Fruit fly (Drosophila melanogaster) whole organism, embryonic: ENCODE measurements around the gene Alp5.

Experiments
- Awh ChIP-seq: fragments of 200-800 bp; sonication (Bioruptor generic); IDR thresholded peaks from 2 replicates; pipeline ENCODE4, ENCODE4 v1.3.6; 2022; ENCODE audit warnings: missing biosample characterization, missing genetic modification characterization
- BEAF-32 ChIP-seq: fragments of 200-800 bp; sonication (Bioruptor generic); optimal IDR thresholded peaks from 3 replicates; lab custom pipeline; 2017; ENCODE audit warnings: missing biosample characterization, missing genetic modification characterization, mild to moderate bottlenecking, moderate library complexity, missing genetic modification reagents
- Bdp1 ChIP-seq: fragments of 200-800 bp; sonication (Bioruptor generic); optimal IDR thresholded peaks from 3 replicates; lab custom pipeline; 2016; ENCODE audit warnings: missing biosample characterization, missing genetic modification characterization
- C15 ChIP-seq: fragments of 200-800 bp; sonication (Bioruptor generic); IDR thresholded peaks from 3 replicates; pipeline ENCODE4 v1.3.6; 2022; ENCODE audit warnings: missing biosample characterization, missing genetic modification characterization
- CG10654 ChIP-seq: fragments of 200-800 bp; sonication (Bioruptor generic); optimal IDR thresholded peaks from 2 replicates; lab custom pipeline; 2016; ENCODE audit warnings: missing biosample characterization, missing genetic modification characterization
- CG11696 ChIP-seq: fragments of 200-800 bp; sonication (Bioruptor generic); IDR thresholded peaks from 2 replicates; pipeline ENCODE4 v1.3.6; 2022; ENCODE audit warnings: missing biosample characterization, missing genetic modification characterization
- CG13775 ChIP-seq: fragments of 200-800 bp; sonication (Bioruptor generic); optimal IDR thresholded peaks from 3 replicates; lab custom pipeline; 2017; ENCODE audit warnings: missing biosample characterization, mild to moderate bottlenecking, missing genetic modification characterization
- CG1792 ChIP-seq: fragments of 200-800 bp; sonication (Bioruptor generic); optimal IDR thresholded peaks from 2 replicates; lab custom pipeline; 2016; ENCODE audit warnings: missing biosample characterization, missing genetic modification characterization
- CG30020 ChIP-seq: fragments of 200-800 bp; optimal IDR thresholded peaks from 2 replicates; lab custom pipeline; 2019; ENCODE audit warnings: missing biosample characterization, mild to moderate bottlenecking, missing genetic modification characterization, moderate library complexity
- CG33557 ChIP-seq: fragments of 200-800 bp; sonication (Bioruptor generic); optimal IDR thresholded peaks from 2 replicates; lab custom pipeline; 2019; ENCODE audit warnings: missing biosample characterization, mild to moderate bottlenecking, missing genetic modification characterization, moderate library complexity
- CG3838 ChIP-seq: fragments of 200-800 bp; sonication (Bioruptor generic); optimal IDR thresholded peaks from 3 replicates; lab custom pipeline; 2016; ENCODE audit warnings: missing biosample characterization, missing genetic modification characterization
- CG42726 ChIP-seq: fragments of 200-800 bp; sonication (Bioruptor generic); IDR thresholded peaks from 2 replicates; pipeline ENCODE4 v1.3.6; 2022; ENCODE audit warnings: missing biosample characterization, missing genetic modification characterization; ENCODE audit not compliant: partially characterized antibody
- CG4424 ChIP-seq: fragments of 200-800 bp; sonication (Bioruptor generic); optimal IDR thresholded peaks from 3 replicates; lab custom pipeline; 2016; ENCODE audit warnings: missing biosample characterization, missing genetic modification characterization
- CG4617 ChIP-seq: fragments of 200-800 bp; sonication (Bioruptor generic); optimal IDR thresholded peaks from 3 replicates; lab custom pipeline; 2016; ENCODE audit warnings: missing biosample characterization, missing genetic modification characterization, borderline replicate concordance
- CG5180 ChIP-seq: fragments of 200-800 bp; sonication (Bioruptor generic); optimal IDR thresholded peaks from 3 replicates; lab custom pipeline; 2017; ENCODE audit warnings: missing biosample characterization, missing genetic modification characterization, mild to moderate bottlenecking, moderate library complexity, missing genetic modification reagents
- CG6175 ChIP-seq: fragments of 200-800 bp; sonication (Bioruptor generic); IDR thresholded peaks from 3 replicates; pipeline ENCODE4 v1.3.6; 2022; ENCODE audit warnings: missing biosample characterization, missing genetic modification characterization
- CG6654 ChIP-seq: fragments of 200-800 bp; sonication (Bioruptor generic); optimal IDR thresholded peaks from 2 replicates; lab custom pipeline; 2017; ENCODE audit warnings: missing biosample characterization, mild to moderate bottlenecking, missing genetic modification characterization
- CG6791 ChIP-seq: fragments of 200-800 bp; sonication (Bioruptor generic); IDR thresholded peaks from 3 replicates; pipeline ENCODE4 v1.3.6; 2022; ENCODE audit warnings: missing biosample characterization, missing genetic modification characterization; ENCODE audit not compliant: partially characterized antibody
- CG9215 ChIP-seq: fragments of 200-800 bp; sonication (Bioruptor generic); IDR thresholded peaks from 2 replicates; pipeline ENCODE4 v1.3.6; 2022; ENCODE audit warnings: missing biosample characterization, missing genetic modification characterization
- CG9876 ChIP-seq: fragments of 200-800 bp; sonication (Bioruptor generic); optimal IDR thresholded peaks from 2 replicates; lab custom pipeline; 2016; ENCODE audit warnings: missing biosample characterization, missing genetic modification characterization
- CHES-1-like ChIP-seq: fragments of 200-800 bp; sonication (Bioruptor generic); optimal IDR thresholded peaks from 2 replicates; lab custom pipeline; 2016; ENCODE audit warnings: missing biosample characterization, missing genetic modification characterization
- CTCF ChIP-seq: fragments of 200-800 bp; sonication (Bioruptor generic); optimal IDR thresholded peaks from 2 replicates; lab custom pipeline; 2017; ENCODE audit warnings: missing biosample characterization, mild to moderate bottlenecking, missing genetic modification characterization, moderate library complexity
- Dbx ChIP-seq: fragments of 200-800 bp; sonication (Bioruptor generic); IDR thresholded peaks from 3 replicates; pipeline ENCODE4 v1.3.6; 2022; ENCODE audit warnings: missing biosample characterization, missing genetic modification characterization
- Dip2 ChIP-seq: fragments of 200-800 bp; sonication (Bioruptor generic); IDR thresholded peaks from 2 replicates; pipeline ENCODE4 v1.3.6; 2022; ENCODE audit warnings: missing biosample characterization, missing genetic modification characterization
- Doc2 ChIP-seq: fragments of 200-800 bp; sonication (Bioruptor generic); IDR thresholded peaks from 2 replicates; pipeline ENCODE4 v1.3.6; 2022; ENCODE audit warnings: missing biosample characterization, missing genetic modification characterization
- ERR ChIP-seq: fragments of 200-800 bp; sonication (Bioruptor generic); optimal IDR thresholded peaks from 2 replicates; lab custom pipeline; 2016; ENCODE audit warnings: missing biosample characterization, missing genetic modification characterization
- Hand ChIP-seq: fragments of 200-800 bp; sonication (Bioruptor generic); optimal IDR thresholded peaks from 2 replicates; lab custom pipeline; 2017; ENCODE audit warnings: mild to moderate bottlenecking, missing biosample characterization, missing genetic modification reagents, missing genetic modification characterization
- HmgD ChIP-seq: fragments of 200-800 bp; sonication (Bioruptor generic); optimal IDR thresholded peaks from 3 replicates; lab custom pipeline; 2016; ENCODE audit warnings: missing biosample characterization, missing genetic modification characterization
- HmgZ ChIP-seq: fragments of 200-800 bp; sonication (Bioruptor generic); optimal IDR thresholded peaks from 2 replicates; lab custom pipeline; 2018; ENCODE audit warnings: missing biosample characterization, mild to moderate bottlenecking, missing genetic modification characterization
- Nf-YA ChIP-seq: fragments of 200-800 bp; sonication (Bioruptor generic); IDR thresholded peaks from 2 replicates; pipeline ENCODE4 v1.3.6; 2022; ENCODE audit warnings: missing biosample characterization, missing genetic modification characterization
- Pdp1 ChIP-seq, 2 experiments: fragments of 200-800 bp; sonication (Bioruptor generic); optimal IDR thresholded peaks; 3 replicates each; lab custom pipeline; 2016; ENCODE audit warnings: missing biosample characterization in 2 of 2, missing genetic modification characterization in 2 of 2, mild to moderate bottlenecking in 1 of 2, moderate library complexity in 1 of 2
- Ravus ChIP-seq: fragments of 200-800 bp; sonication (Bioruptor generic); IDR thresholded peaks from 2 replicates; pipeline ENCODE4 v1.3.6; 2022; ENCODE audit warnings: missing biosample characterization, missing genetic modification characterization
- Sin3A ChIP-seq: fragments of >200 bp; optimal IDR thresholded peaks from 2 replicates; lab custom pipeline; 2018
- Usf ChIP-seq: fragments of 200-800 bp; sonication (Bioruptor generic); optimal IDR thresholded peaks from 2 replicates; lab custom pipeline; 2017; ENCODE audit warnings: missing genotype, missing biosample characterization, missing genetic modification characterization
- ab ChIP-seq: fragments of 200-800 bp; sonication (Bioruptor generic); optimal IDR thresholded peaks from 2 replicates; lab custom pipeline; 2016; ENCODE audit warnings: missing biosample characterization, missing genetic modification characterization
- ase ChIP-seq: fragments of 200-800 bp; sonication (Bioruptor generic); IDR thresholded peaks from 3 replicates; pipeline ENCODE4 v1.3.6; 2022; ENCODE audit warnings: missing biosample characterization, missing genetic modification characterization
- bowl ChIP-seq: fragments of 200-800 bp; sonication (Bioruptor generic); IDR thresholded peaks from 2 replicates; pipeline ENCODE4 v1.3.6; 2022; ENCODE audit warnings: missing biosample characterization, missing genetic modification characterization
- chif ChIP-seq, 2 experiments: fragments of 200-800 bp; sonication (Bioruptor generic); optimal IDR thresholded peaks; 3 replicates each; lab custom pipeline; 2016; ENCODE audit warnings: missing biosample characterization in 2 of 2, missing genetic modification characterization in 2 of 2
- croc ChIP-seq: fragments of 200-800 bp; sonication (Bioruptor generic); conservative IDR thresholded peaks from 3 replicates; pipeline ENCODE4 v1.3.6; 2022; ENCODE audit warnings: missing biosample characterization, missing genetic modification characterization
- fru ChIP-seq: fragments of >200 bp; optimal IDR thresholded peaks from 2 replicates; lab custom pipeline; 2017
- gsb-n ChIP-seq: fragments of 200-800 bp; sonication (Bioruptor generic); optimal IDR thresholded peaks from 3 replicates; lab custom pipeline; 2018; ENCODE audit warnings: missing biosample characterization, mild to moderate bottlenecking, missing genetic modification characterization
- p53 ChIP-seq: fragments of 200-800 bp; sonication (Bioruptor generic); optimal IDR thresholded peaks from 2 replicates; lab custom pipeline; 2016; ENCODE audit warnings: missing biosample characterization, missing genetic modification characterization
- prd ChIP-seq, 3 experiments: fragments of >200 bp in 2 of 3; fragments of 200-800 bp in 1 of 3; sonication (Bioruptor generic) in 1 of 3; optimal IDR thresholded peaks in 2 of 3; IDR thresholded peaks in 1 of 3; 2 replicates in 2 of 3; 3 replicates in 1 of 3; pipeline versions ENCODE4 v1.3.6 to Lab custom; 2017 to 2022; ENCODE audit warnings: missing biosample characterization in 1 of 3, missing genetic modification characterization in 1 of 3
- psq ChIP-seq: fragments of 200-800 bp; sonication (Bioruptor generic); optimal IDR thresholded peaks from 2 replicates; lab custom pipeline; 2017; ENCODE audit warnings: missing biosample characterization, missing genetic modification characterization
- sd ChIP-seq: fragments of 200-800 bp; sonication (Bioruptor generic); optimal IDR thresholded peaks from 3 replicates; lab custom pipeline; 2018; ENCODE audit warnings: missing biosample characterization, mild to moderate bottlenecking, missing genetic modification characterization, moderate library complexity
- sqz ChIP-seq: fragments of 200-800 bp; sonication (Bioruptor generic); optimal IDR thresholded peaks from 3 replicates; lab custom pipeline; 2018; ENCODE audit warnings: missing biosample characterization, mild to moderate bottlenecking, missing genetic modification characterization
- tx ChIP-seq: fragments of 200-800 bp; sonication (Bioruptor generic); optimal IDR thresholded peaks from 2 replicates; lab custom pipeline; 2016; ENCODE audit warnings: missing biosample characterization, missing genetic modification characterization
- unpg ChIP-seq: fragments of 200-800 bp; sonication (Bioruptor generic); optimal IDR thresholded peaks from 3 replicates; lab custom pipeline; 2018; ENCODE audit warnings: missing biosample characterization, mild to moderate bottlenecking, missing genetic modification characterization, moderate library complexity
- zen ChIP-seq: fragments of 200-800 bp; sonication (Bioruptor generic); optimal IDR thresholded peaks from 3 replicates; lab custom pipeline; 2018; ENCODE audit warnings: missing biosample characterization, mild to moderate bottlenecking, missing genetic modification characterization, moderate library complexity
- zen2 ChIP-seq: fragments of 200-800 bp; sonication (Bioruptor generic); IDR thresholded peaks from 3 replicates; pipeline ENCODE4 v1.3.6; 2022; ENCODE audit warnings: missing biosample characterization, missing genetic modification characterization; ENCODE audit not compliant: partially characterized antibody

Alp5 gene

DNA sequence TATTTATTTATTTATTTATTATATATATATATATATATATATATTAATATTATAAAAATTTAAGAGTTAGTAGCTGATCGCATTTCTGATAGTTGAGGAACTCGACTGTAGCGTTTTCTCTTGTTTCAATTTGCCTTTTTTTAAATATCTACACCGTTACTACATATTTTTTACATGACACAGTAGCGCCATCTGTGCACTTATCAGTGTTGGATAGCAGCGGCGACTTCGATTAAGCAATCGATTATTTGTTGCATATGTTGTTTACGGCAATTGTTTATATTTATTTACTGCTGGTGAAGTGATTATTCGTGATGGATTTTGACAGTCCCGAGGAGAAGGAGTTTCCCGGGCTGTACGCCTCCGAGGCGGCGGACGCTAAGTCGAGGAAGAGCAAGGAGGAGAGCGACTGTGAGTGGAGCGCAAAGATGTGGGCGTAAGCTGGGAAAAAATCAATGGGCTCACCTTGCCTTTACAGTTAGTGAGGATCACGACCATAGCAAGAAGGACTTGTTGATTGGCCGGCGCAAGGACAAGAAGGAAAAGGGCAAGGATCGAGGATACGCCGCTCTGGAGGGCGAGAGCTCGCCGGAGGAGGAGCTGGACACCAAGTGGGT, 10.8 kb upstream of the Alp5 start, which contains the start of gene Rlip (continued):
- no peak for TF ChIP-seq sd (tag; lab: Kevin White, UChicago)
- TF ChIP-seq sqz (GFP tag; lab: Kevin White, UChicago), result no peak
- 0 out of 3 replicates have a peak, but pooled peaks have one; percentile 14 for TF ChIP-seq croc (GFP tag; lab: Robert Waterston, UW)
- peak in 1 of 2 experiments; percentile 7 for TF ChIP-seq chif (GFP tag; optimal IDR thresholded peaks at IDR 0.05; lab: Kevin White, UChicago)
- no peak for TF ChIP-seq fru (lab: Kevin White, UChicago)
- TF ChIP-seq CG13775 (GFP tag; lab: Kevin White, UChicago), result no peak
- TF ChIP-seq CG5180 (GFP tag; lab: Kevin White, UChicago), result no peak
- TF ChIP-seq unpg (GFP tag; lab: Kevin White, UChicago), result no peak
- TF ChIP-seq CG6175 (GFP tag; lab: Robert Waterston, UW), result 0 out of 3 replicates have a peak, but pooled peaks have one; percentile 11
- TF ChIP-seq gsb-n (tag; lab: Kevin White, UChicago), result no peak
- TF ChIP-seq CG10654 (GFP tag; lab: Kevin White, UChicago), result peak; percentile 31
- peak; percentile 3 for TF ChIP-seq ERR (GFP tag; lab: Kevin White, UChicago)
- peak; percentile 83 for TF ChIP-seq CG4617 (GFP tag; lab: Kevin White, UChicago)
- TF ChIP-seq Awh (GFP tag; lab: Robert Waterston, UW), result no peak
- no peak for TF ChIP-seq CG11696 (GFP tag; lab: Robert Waterston, UW)
- TF ChIP-seq CHES-1-like, result peak; percentile 63
- peak; percentile 40 for TF ChIP-seq p53 (GFP tag; lab: Kevin White, UChicago)
- peak; percentile 38; the same call in 2 of the 3 replicates for TF ChIP-seq ase (GFP tag; lab: Robert Waterston, UW)
- no peak for TF ChIP-seq bowl
- TF ChIP-seq CG9215 (GFP tag; lab: Robert Waterston, UW), result peak; percentile 25; the same call in 1 of the 2 replicates
- no peak for TF ChIP-seq prd (optimal IDR thresholded peaks at IDR 0.05; lab: Kevin White, UChicago)
- peak; percentile 37; the same call in 1 of the 3 replicates for TF ChIP-seq prd (GFP tag; IDR thresholded peaks at IDR 0.05; lab: Robert Waterston, UW)
- peak; percentile 49 for TF ChIP-seq CG1792
- no peak for TF ChIP-seq Ravus (GFP tag; lab: Robert Waterston, UW)
- peak; percentile 47 for TF ChIP-seq CG4424
- peak; percentile 7 for TF ChIP-seq Bdp1 (GFP tag; lab: Kevin White, UChicago)
- peak; percentile 46 for TF ChIP-seq BEAF-32 (GFP tag; lab: Kevin White, UChicago)
- peak; percentile 31 for TF ChIP-seq HmgZ (tag; lab: Kevin White, UChicago)
- peak; percentile 18 for TF ChIP-seq Sin3A (lab: Kevin White, UChicago)
- peak; percentile 15 for TF ChIP-seq ab
- TF ChIP-seq HmgD (GFP tag; lab: Kevin White, UChicago), result peak; percentile 38
- no peak for TF ChIP-seq psq (GFP tag; lab: Kevin White, UChicago)
- TF ChIP-seq Pdp1 (GFP tag; optimal IDR thresholded peaks at IDR 0.05; lab: Kevin White, UChicago), result peak; percentile 59 to 96
- no peak for TF ChIP-seq CG6654 (GFP tag; lab: Kevin White, UChicago)
- TF ChIP-seq CG30020 (tag; lab: Kevin White, UChicago), result no peak
- TF ChIP-seq C15 (GFP tag; lab: Robert Waterston, UW), result no peak
- no peak for TF ChIP-seq Dip2 (GFP tag; lab: Robert Waterston, UW)
- TF ChIP-seq Hand (GFP tag; lab: Kevin White, UChicago), result no peak
- TF ChIP-seq Doc2 (GFP tag; lab: Robert Waterston, UW), result no peak
- TF ChIP-seq zen (tag; lab: Kevin White, UChicago), result peak; percentile 60
- peak; percentile 100 for TF ChIP-seq CG3838 (GFP tag; lab: Kevin White, UChicago)
- no peak for TF ChIP-seq Usf
- peak; percentile 48 for TF ChIP-seq zen2
- TF ChIP-seq CG6791 (GFP tag; lab: Robert Waterston, UW), result peak; percentile 82
- TF ChIP-seq CTCF (GFP tag; lab: Kevin White, UChicago), result peak; percentile 97
- no peak for TF ChIP-seq CG33557
- peak; percentile 71 for TF ChIP-seq CG42726 (GFP tag; lab: Robert Waterston, UW)
- peak; percentile 57; the same call in 2 of the 3 replicates for TF ChIP-seq Dbx (GFP tag; lab: Robert Waterston, UW)
- TF ChIP-seq tx (GFP tag; lab: Kevin White, UChicago), result peak; percentile 16
- TF ChIP-seq Nf-YA (GFP tag; lab: Robert Waterston, UW), result no peak
- TF ChIP-seq CG9876, result peak; percentile 11
